Fruit fly (Drosophila melanogaster) whole organism, wandering third instar larva: Measurements from ENCODE around the gene CG33080.

Experiments used
- Dfd ChIP-seq: fragments of >200 bp; optimal IDR thresholded peaks from 2 replicates; lab custom pipeline; 2017; ENCODE audit warnings: missing biosample characterization, missing genetic modification characterization
- Hnf4 ChIP-seq: fragments of 200-800 bp; sonication (Bioruptor generic); optimal IDR thresholded peaks from 2 replicates; lab custom pipeline; 2016; ENCODE audit warnings: missing biosample characterization, mild to moderate bottlenecking, missing genetic modification characterization
- Hr78 ChIP-seq: fragments of >200 bp; optimal IDR thresholded peaks from 2 replicates; lab custom pipeline; 2017; ENCODE audit warnings: missing biosample characterization, missing genetic modification characterization
- Rel ChIP-seq, 2 experiments: fragments of 200-800 bp; sonication (Bioruptor generic) in 1 of 2; optimal IDR thresholded peaks; 2 replicates in 1 of 2; 3 replicates in 1 of 2; lab custom pipeline; 2016 to 2019; ENCODE audit warnings: mild to moderate bottlenecking in 2 of 2, missing biosample characterization in 2 of 2, missing genetic modification characterization in 2 of 2, moderate library complexity in 1 of 2
- brk ChIP-seq: fragments of 200-800 bp; sonication (Bioruptor generic); optimal IDR thresholded peaks from 2 replicates; lab custom pipeline; 2016; ENCODE audit warnings: missing biosample characterization, mild to moderate bottlenecking, missing genetic modification characterization
- dsf ChIP-seq: sonication (Bioruptor generic); optimal IDR thresholded peaks from 2 replicates; lab custom pipeline; 2016; ENCODE audit warnings: missing biosample characterization, missing genetic modification characterization, borderline replicate concordance
- jim ChIP-seq: fragments of 175-275, 200-325 bp; sonication (Bioruptor generic); optimal IDR thresholded peaks from 2 replicates; lab custom pipeline; 2016; ENCODE audit warnings: missing biosample characterization, mild to moderate bottlenecking, missing genetic modification characterization
- pan ChIP-seq: fragments of >200 bp; optimal IDR thresholded peaks from 2 replicates; lab custom pipeline; 2017

dm6 chrX:5705097-5705496 is 12.5 kb downstream of the CG33080 start:
- TF ChIP-seq Rel (GFP tag; optimal IDR thresholded peaks at IDR 0.05; lab: Kevin White, UChicago) = no peak
- TF ChIP-seq Rel (tag; optimal IDR thresholded peaks at IDR 0.05; lab: Kevin White, UChicago) = no peak
- no peak for TF ChIP-seq brk
- no peak for TF ChIP-seq pan (lab: Kevin White, UChicago)
- TF ChIP-seq Hnf4 = no peak
- TF ChIP-seq dsf (GFP tag; lab: Kevin White, UChicago) = no peak
- TF ChIP-seq Dfd = no peak
- TF ChIP-seq Hr78 = no peak
- TF ChIP-seq jim (GFP tag; lab: Kevin White, UChicago) = no peak
